Worm (Caenorhabditis elegans): ENCODE measurements around the gene grl-26.

The grl-26 gene

ce11 chrIV:296849-297248, 25.8 kb downstream of the grl-26 start:
- TF ChIP-seq elt-2 (tag; optimal IDR thresholded peaks at IDR 0.05) = peak; percentile 94
- TF ChIP-seq unc-98 (GFP tag; IDR thresholded peaks at IDR 0.05) = no peak
- peak; percentile 7 for TF ChIP-seq tlp-1 (tag; optimal IDR thresholded peaks at IDR 0.05)
- TF ChIP-seq lin-15B (tag; optimal IDR thresholded peaks at IDR 0.05) = no peak
- peak; percentile 64 for TF ChIP-seq nhr-90 (tag; optimal IDR thresholded peaks at IDR 0.05; ENCODE audit: poor library complexity)
- TF ChIP-seq efl-1 (optimal IDR thresholded peaks at IDR 0.05) = no peak
- peak in 1 of 2 experiments; percentile 35 for TF ChIP-seq efl-1 (GFP tag; optimal IDR thresholded peaks at IDR 0.05 in 1 of 2)
- no peak for TF ChIP-seq lir-3 (tag; optimal IDR thresholded peaks at IDR 0.05; ENCODE audit: poor library complexity)
- peak; percentile 4 for TF ChIP-seq snu-23 (GFP tag; optimal IDR thresholded peaks at IDR 0.05)
- peak in 1 of 2 experiments; percentile 35 for TF ChIP-seq lin-35 (GFP tag; optimal IDR thresholded peaks at IDR 0.05)
- TF ChIP-seq nhr-71 (tag; optimal IDR thresholded peaks at IDR 0.05) = peak; percentile 41
- TF ChIP-seq nhr-20 (tag; optimal IDR thresholded peaks at IDR 0.05) = peak; percentile 11

DNA sequence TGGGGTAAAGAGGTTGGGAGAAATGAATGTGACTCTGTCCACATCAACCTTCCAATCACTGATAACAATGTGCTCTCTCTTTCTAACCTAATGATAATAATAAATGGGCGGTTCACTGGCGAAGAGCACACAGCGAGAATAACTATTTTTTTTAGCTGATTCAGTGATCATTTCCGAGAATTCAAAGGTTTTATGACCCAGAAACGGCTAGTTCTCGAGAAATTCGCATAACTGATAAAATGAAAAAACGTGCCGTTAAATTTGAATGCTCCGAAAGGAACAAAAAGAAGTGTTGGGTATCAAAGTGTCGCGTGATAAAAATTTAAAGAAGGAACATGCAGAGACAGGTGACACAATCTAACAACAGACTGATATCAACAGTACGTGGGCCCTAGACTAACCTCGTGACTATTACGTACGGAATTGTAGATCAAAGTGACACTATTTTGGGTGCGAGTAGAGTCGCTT, 26.8 kb downstream of the grl-26 start:
- peak in 2 of 6 experiments; percentile 37 to 45 for TF ChIP-seq elt-3 (tag; optimal IDR thresholded peaks at IDR 0.05)
- TF ChIP-seq alr-1 (tag; optimal IDR thresholded peaks at IDR 0.05; ENCODE audit: borderline replicate concordance) = no peak
- no peak for TF ChIP-seq mef-2 (tag; optimal IDR thresholded peaks at IDR 0.05)
- no peak for TF ChIP-seq ztf-11 (tag; optimal IDR thresholded peaks at IDR 0.05)
- no peak for TF ChIP-seq ztf-4 (tag; optimal IDR thresholded peaks at IDR 0.05)
- TF ChIP-seq nhr-71 (tag; optimal IDR thresholded peaks at IDR 0.05) = peak; percentile 70
- peak; percentile 47 for TF ChIP-seq nhr-90 (tag; optimal IDR thresholded peaks at IDR 0.05; ENCODE audit: poor library complexity)
- TF ChIP-seq ceh-8 (GFP tag; optimal IDR thresholded peaks at IDR 0.05) = no peak
- peak; percentile 1 for TF ChIP-seq lin-13 (GFP tag; optimal IDR thresholded peaks at IDR 0.05)
- TF ChIP-seq jun-1 (tag; optimal IDR thresholded peaks at IDR 0.05) = peak; percentile 20
- no peak for TF ChIP-seq pag-3 (tag; optimal IDR thresholded peaks at IDR 0.05; ENCODE audit: borderline replicate concordance, insufficient read depth)
- no peak for TF ChIP-seq unc-30 (tag; optimal IDR thresholded peaks at IDR 0.05)
- no peak for TF ChIP-seq fkh-4 (tag; optimal IDR thresholded peaks at IDR 0.05; ENCODE audit: borderline replicate concordance)
- TF ChIP-seq nhr-20 (tag; optimal IDR thresholded peaks at IDR 0.05) = peak; percentile 70
- no peak for TF ChIP-seq Y116A8C.19 (tag; optimal IDR thresholded peaks at IDR 0.05; ENCODE audit: borderline replicate concordance)
- peak; percentile 46; the same call in 1 of the 2 replicates for TF ChIP-seq nhr-19 (GFP tag; conservative IDR thresholded peaks at IDR 0.05)
- no peak for TF ChIP-seq dsc-1 (tag; optimal IDR thresholded peaks at IDR 0.05)
- TF ChIP-seq nhr-47 (tag; optimal IDR thresholded peaks at IDR 0.05) = peak; percentile 2
- TF ChIP-seq C34B4.2 (tag; optimal IDR thresholded peaks at IDR 0.05) = no peak
- peak in 1 of 2 experiments; percentile 76 for TF ChIP-seq lin-35 (GFP tag; optimal IDR thresholded peaks at IDR 0.05)
- peak; percentile 18 for TF ChIP-seq pax-3 (tag; optimal IDR thresholded peaks at IDR 0.05)
- TF ChIP-seq efl-1 (optimal IDR thresholded peaks at IDR 0.05) = no peak
- TF ChIP-seq efl-1 (GFP tag; optimal IDR thresholded peaks at IDR 0.05 in 1 of 2) = peak in 1 of 2 experiments; percentile 70
- no peak for TF ChIP-seq hlh-17 (GFP tag; optimal IDR thresholded peaks at IDR 0.05; ENCODE audit: borderline replicate concordance)
- TF ChIP-seq dpl-1 (GFP tag; optimal IDR thresholded peaks at IDR 0.05) = peak in 1 of 3 experiments; percentile 49
- no peak for TF ChIP-seq egl-27 (tag; optimal IDR thresholded peaks at IDR 0.05)
- no peak for TF ChIP-seq ceh-82 (tag; optimal IDR thresholded peaks at IDR 0.05)
- no peak for TF ChIP-seq lsy-2 (tag; optimal IDR thresholded peaks at IDR 0.05)
- TF ChIP-seq lin-14 (GFP tag; optimal IDR thresholded peaks at IDR 0.05) = peak; percentile 46
- TF ChIP-seq tbx-2 (tag; optimal IDR thresholded peaks at IDR 0.05) = peak; percentile 28
- TF ChIP-seq nhr-28 (tag; optimal IDR thresholded peaks at IDR 0.05) = no peak
- peak in 1 of 2 experiments; percentile 54 for TF ChIP-seq mdl-1 (tag; optimal IDR thresholded peaks at IDR 0.05)
- TF ChIP-seq elt-2 (tag; optimal IDR thresholded peaks at IDR 0.05) = peak; percentile 81
- TF ChIP-seq blmp-1 (tag; optimal IDR thresholded peaks at IDR 0.05) = no peak
- TF ChIP-seq snu-23 (GFP tag; optimal IDR thresholded peaks at IDR 0.05) = peak; percentile 34
- no peak for TF ChIP-seq swsn-7 (tag; optimal IDR thresholded peaks at IDR 0.05)
